Worm (Caenorhabditis elegans) whole organism, L1 larva: ENCODE results near the gene spig-1.
A peak's percentile ranks its signal among the peaks of the same experiment; 100 is the strongest.

ENCODE experiments used
- aha-1 ChIP-seq: fragments of 150-350 bp; optimal IDR thresholded peaks from 2 replicates; lab custom pipeline; 2014; ENCODE audit warnings: missing biosample characterization, missing genetic modification characterization
- ceh-63 ChIP-seq: fragments of 200-800 bp; sonication (Bioruptor generic); optimal IDR thresholded peaks from 2 replicates; lab custom pipeline; 2018; ENCODE audit warnings: mild to moderate bottlenecking, missing genetic modification characterization, missing compliant biosample characterization
- ceh-8 ChIP-seq: fragments of 200-800 bp; sonication (Bioruptor generic); optimal IDR thresholded peaks from 2 replicates; lab custom pipeline; 2018; ENCODE audit warnings: mild to moderate bottlenecking, missing genetic modification characterization, moderate library complexity, missing compliant biosample characterization
- ceh-90 ChIP-seq: sonication (generic microtip); optimal IDR thresholded peaks from 2 replicates; lab custom pipeline; 2016; ENCODE audit warnings: missing genetic modification characterization, missing compliant biosample characterization
- ces-1 ChIP-seq: fragments of 150-350 bp; optimal IDR thresholded peaks from 2 replicates; lab custom pipeline; 2014; ENCODE audit warnings: missing biosample characterization, missing genetic modification reagents, missing genetic modification characterization
- dsc-1 ChIP-seq: sonication (generic microtip); optimal IDR thresholded peaks from 2 replicates; lab custom pipeline; 2016; ENCODE audit warnings: mild to moderate bottlenecking, missing genetic modification characterization, missing compliant biosample characterization
- efl-1 ChIP-seq, 4 experiments: fragments of 150-350 bp; optimal IDR thresholded peaks in 3 of 4; peaks in 1 of 4; 1 replicate in 1 of 4; 2 replicates in 3 of 4; lab custom pipeline; 2014; ENCODE audit warnings: missing biosample characterization in 2 of 4, missing genetic modification characterization in 2 of 4, missing genetic modification reagents in 2 of 4
- efl-3 ChIP-seq: fragments of 200-800 bp; sonication (Bioruptor generic); optimal IDR thresholded peaks from 2 replicates; lab custom pipeline; 2018; ENCODE audit warnings: mild to moderate bottlenecking, missing genetic modification characterization, missing compliant biosample characterization
- egl-13 ChIP-seq: sonication (generic microtip); optimal IDR thresholded peaks from 2 replicates; lab custom pipeline; 2016; ENCODE audit warnings: missing genotype, missing genetic modification reagents, missing genetic modification characterization, missing compliant biosample characterization
- egl-27 ChIP-seq, 2 experiments: fragments of 150-350 bp in 1 of 2; sonication (generic microtip); optimal IDR thresholded peaks; 3 replicates each; lab custom pipeline; 2017 to 2018; ENCODE audit warnings: missing biosample characterization in 2 of 2, missing genetic modification characterization in 2 of 2, missing genetic modification reagents in 2 of 2
- ets-5 ChIP-seq: fragments of 200-800 bp; sonication (Bioruptor generic); IDR thresholded peaks from 2 replicates; pipeline ENCODE4 v1.3.6; 2022; ENCODE audit warnings: missing genetic modification characterization, missing compliant biosample characterization
- fkh-10 ChIP-seq: sonication (generic microtip); optimal IDR thresholded peaks from 2 replicates; lab custom pipeline; 2017; ENCODE audit warnings: missing biosample characterization, missing genetic modification reagents, missing genetic modification characterization
- fkh-4 ChIP-seq: sonication (generic microtip); optimal IDR thresholded peaks from 2 replicates; lab custom pipeline; 2016; ENCODE audit warnings: missing compliant biosample characterization, missing genetic modification characterization, borderline replicate concordance
- fkh-8 ChIP-seq: sonication (generic microtip); optimal IDR thresholded peaks from 2 replicates; lab custom pipeline; 2016; ENCODE audit warnings: mild to moderate bottlenecking, missing genetic modification characterization, missing compliant biosample characterization
- jun-1 ChIP-seq: fragments of 150-350 bp; optimal IDR thresholded peaks from 2 replicates; lab custom pipeline; 2014; ENCODE audit warnings: missing biosample characterization, missing genetic modification reagents, missing genetic modification characterization
- lin-13 ChIP-seq: fragments of 150-350 bp; optimal IDR thresholded peaks from 2 replicates; lab custom pipeline; 2014; ENCODE audit warnings: missing biosample characterization, missing genetic modification reagents, missing genetic modification characterization
- lsy-2 ChIP-seq, 2 experiments: fragments of 150-350 bp; optimal IDR thresholded peaks; 2 replicates each; lab custom pipeline; 2014; ENCODE audit warnings: missing biosample characterization in 2 of 2, missing genetic modification characterization in 2 of 2
- nhr-11 ChIP-seq: fragments of 150-350 bp; optimal IDR thresholded peaks from 2 replicates; lab custom pipeline; 2014; ENCODE audit warnings: missing biosample characterization, missing genetic modification characterization
- nhr-28 ChIP-seq: fragments of 150-350 bp; optimal IDR thresholded peaks from 2 replicates; lab custom pipeline; 2014; ENCODE audit warnings: missing biosample characterization, missing genetic modification characterization
- nhr-71 ChIP-seq: sonication (generic microtip); optimal IDR thresholded peaks from 2 replicates; lab custom pipeline; 2016; ENCODE audit warnings: mild to moderate bottlenecking, missing genetic modification characterization, moderate library complexity, missing compliant biosample characterization
- nhr-77 ChIP-seq: fragments of 150-350 bp; optimal IDR thresholded peaks from 2 replicates; lab custom pipeline; 2014; ENCODE audit warnings: missing biosample characterization, missing genetic modification characterization
- pag-3 ChIP-seq: sonication (generic microtip); optimal IDR thresholded peaks from 2 replicates; lab custom pipeline; 2017; ENCODE audit warnings: missing genetic modification characterization, mild to moderate bottlenecking, missing compliant biosample characterization, antibody characterized with exemption, borderline replicate concordance; ENCODE audit not compliant: insufficient read depth
- pax-3 ChIP-seq: fragments of 200-800 bp; sonication (Bioruptor generic); optimal IDR thresholded peaks from 2 replicates; lab custom pipeline; 2018; ENCODE audit warnings: mild to moderate bottlenecking, missing genetic modification characterization, moderate library complexity, missing compliant biosample characterization
- pqm-1 ChIP-seq: sonication (generic microtip); optimal IDR thresholded peaks from 3 replicates; lab custom pipeline; 2017; ENCODE audit warnings: missing biosample characterization, missing genetic modification characterization
- rnt-1 ChIP-seq: sonication (generic microtip); optimal IDR thresholded peaks from 2 replicates; lab custom pipeline; 2016; ENCODE audit warnings: mild to moderate bottlenecking, missing genetic modification characterization, moderate library complexity, missing compliant biosample characterization
- skn-1 ChIP-seq: fragments of 150-350 bp; optimal IDR thresholded peaks from 2 replicates; lab custom pipeline; 2014; ENCODE audit warnings: missing biosample characterization, missing genetic modification characterization
- swsn-7 ChIP-seq: sonication (generic microtip); optimal IDR thresholded peaks from 2 replicates; lab custom pipeline; 2016; ENCODE audit warnings: missing genetic modification characterization, missing compliant biosample characterization
- tlp-1 ChIP-seq: fragments of 150-350 bp; optimal IDR thresholded peaks from 2 replicates; lab custom pipeline; 2014; ENCODE audit warnings: missing biosample characterization, missing genetic modification characterization
- unc-62 ChIP-seq: fragments of 150-350 bp; optimal IDR thresholded peaks from 2 replicates; lab custom pipeline; 2014; ENCODE audit warnings: missing biosample characterization, missing genetic modification reagents, missing genetic modification characterization
- unc-86 ChIP-seq: sonication (generic microtip); optimal IDR thresholded peaks from 2 replicates; lab custom pipeline; 2016; ENCODE audit warnings: missing genetic modification characterization, missing compliant biosample characterization
- xbp-1 ChIP-seq: sonication (generic microtip); optimal IDR thresholded peaks from 2 replicates; lab custom pipeline; 2016; ENCODE audit warnings: missing genetic modification characterization, missing compliant biosample characterization
- zag-1 ChIP-seq: fragments of 150-350 bp; optimal IDR thresholded peaks from 2 replicates; lab custom pipeline; 2014; ENCODE audit warnings: missing biosample characterization, missing genetic modification characterization
- zip-4 ChIP-seq: fragments of 200-800 bp; sonication (Bioruptor generic); optimal IDR thresholded peaks from 2 replicates; lab custom pipeline; 2018; ENCODE audit warnings: mild to moderate bottlenecking, missing genetic modification characterization, moderate library complexity, missing compliant biosample characterization

Gene spig-1

DNA sequence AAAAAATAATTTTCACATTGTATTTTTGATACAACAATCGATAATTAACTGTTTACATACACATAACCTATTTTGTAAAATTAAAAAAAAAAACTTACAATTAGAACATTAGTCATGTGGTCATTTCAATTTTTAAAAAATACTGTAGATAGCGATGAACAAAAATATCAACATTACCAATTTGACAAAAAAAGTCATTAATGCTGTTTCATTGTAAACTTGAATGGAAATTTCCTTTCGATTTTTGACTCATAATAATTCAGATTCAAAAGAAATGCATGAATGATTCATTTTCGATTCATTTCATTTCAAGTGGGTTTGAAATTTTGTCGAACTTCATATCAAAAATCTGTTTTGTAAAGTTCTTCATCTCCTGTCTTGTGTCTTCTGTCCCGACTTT, 42.1 kb upstream of the spig-1 start, which contains the start of gene C33G8.2:
Gene C33G8.2, plus strand, starts transcription at position 301 of the 400 bp plus-strand sequence.
- TF ChIP-seq efl-1 (optimal IDR thresholded peaks at IDR 0.05; lab: Kevin White, UChicago) (no peak), efl-1 (GFP tag; optimal IDR thresholded peaks at IDR 0.05 in 1 of 2; lab: Kevin White, UChicago) (peak in 1 of 2 experiments; percentile 31), egl-27 (tag; optimal IDR thresholded peaks at IDR 0.05; lab: Kevin White, UChicago) (no peak)

DNA sequence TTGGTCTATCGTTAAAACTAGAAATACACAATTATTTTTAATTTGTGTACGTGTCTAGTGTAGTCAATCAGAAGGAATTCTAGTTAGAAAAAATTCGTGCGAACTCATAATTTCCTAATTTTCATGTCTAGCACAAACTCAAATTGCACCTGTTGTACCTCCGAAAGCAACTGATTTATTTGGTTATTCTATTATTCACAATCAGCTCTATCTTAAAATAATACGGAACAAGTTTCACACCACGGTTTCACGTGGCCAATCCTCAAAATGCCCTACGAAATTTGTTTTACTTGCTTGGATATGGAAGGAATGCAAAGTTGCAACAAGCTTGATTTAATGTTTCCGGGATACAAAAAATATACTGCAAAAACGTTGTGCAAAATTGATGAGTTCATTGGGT, 38.9 kb upstream of the spig-1 start, which contains the start of gene srw-127:
Gene srw-127, plus strand, starts transcription at position 301 of the 400 bp plus-strand sequence.
- TF ChIP-seq tlp-1 (tag; lab: Kevin White, UChicago): no peak
- no peak for TF ChIP-seq nhr-28 (tag; lab: Kevin White, UChicago)
- no peak for TF ChIP-seq efl-1 (optimal IDR thresholded peaks at IDR 0.05; lab: Kevin White, UChicago)
- TF ChIP-seq efl-1 (GFP tag; optimal IDR thresholded peaks at IDR 0.05 in 1 of 2; lab: Kevin White, UChicago): no peak
- no peak for TF ChIP-seq lin-13 (GFP tag; lab: Kevin White, UChicago)
- no peak for TF ChIP-seq ces-1 (GFP tag; lab: Kevin White, UChicago)

DNA sequence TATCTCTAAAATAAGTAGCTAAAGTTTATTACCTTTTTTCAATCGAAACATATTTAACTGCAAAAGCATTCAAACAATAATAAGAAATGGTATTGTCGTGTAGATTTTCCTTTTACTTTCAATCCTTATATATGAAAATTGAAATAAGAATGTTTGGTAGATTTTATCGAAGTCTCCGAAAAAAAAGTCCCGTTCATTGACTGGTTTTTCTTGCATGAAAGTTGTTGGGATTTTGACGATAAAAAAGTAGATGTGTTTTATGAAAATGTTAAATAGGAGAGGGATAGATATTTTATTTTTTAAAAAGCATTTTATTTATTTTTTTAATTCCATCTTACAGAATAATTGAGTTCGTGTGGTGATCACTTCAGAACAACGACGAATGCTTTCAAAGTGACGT, 35.6 kb upstream of the spig-1 start, which contains the start of gene C33G8.13:
Gene C33G8.13, minus strand, starts transcription at position 101 of the 400 bp plus-strand sequence.
- TF ChIP-seq skn-1 (no peak), unc-62 (no peak), nhr-77 (tag; lab: Kevin White, UChicago) (no peak), egl-13 (tag; lab: Kevin White, UChicago) (no peak), fkh-10 (GFP tag; lab: Kevin White, UChicago) (no peak)

DNA sequence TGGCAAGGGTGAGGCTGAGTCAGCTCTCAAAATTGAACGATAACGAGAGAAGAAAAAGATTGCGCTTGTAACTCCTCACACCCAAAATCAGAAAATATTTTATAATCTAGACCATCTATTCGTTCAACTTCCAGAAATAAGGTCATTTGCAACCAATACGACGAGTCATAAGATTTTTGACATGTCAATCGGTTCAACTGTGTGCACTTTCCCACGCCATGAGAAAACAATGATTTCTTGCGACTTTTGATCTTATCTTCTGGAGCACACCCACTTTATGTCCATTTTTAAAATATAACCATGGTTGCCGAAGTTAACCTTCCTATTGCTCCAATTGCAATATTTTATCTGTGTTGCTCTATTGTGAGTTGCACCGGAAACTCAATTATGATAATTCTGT, 34.5 kb upstream of the spig-1 start, which contains the start of gene srsx-32:
Gene srsx-32, plus strand, starts transcription at position 301 of the 400 bp plus-strand sequence.
- TF ChIP-seq zag-1 (tag; lab: Kevin White, UChicago) (no peak), jun-1 (tag; lab: Kevin White, UChicago) (no peak), nhr-77 (tag; lab: Kevin White, UChicago) (no peak), ets-5 (no peak), pqm-1 (no peak), unc-86 (tag; lab: Kevin White, UChicago) (no peak), zip-4 (GFP tag; lab: Kevin White, UChicago) (no peak), efl-3 (GFP tag; lab: Kevin White, UChicago) (no peak), efl-1 (optimal IDR thresholded peaks at IDR 0.05; lab: Kevin White, UChicago) (no peak), efl-1 (GFP tag; optimal IDR thresholded peaks at IDR 0.05 in 1 of 2; lab: Kevin White, UChicago) (no peak), swsn-7 (tag; lab: Kevin White, UChicago) (no peak), ceh-90 (tag; lab: Kevin White, UChicago) (no peak), egl-27 (tag; optimal IDR thresholded peaks at IDR 0.05; lab: Kevin White, UChicago) (no peak), pag-3 (tag; lab: Kevin White, UChicago) (no peak), ceh-63 (no peak)

DNA sequence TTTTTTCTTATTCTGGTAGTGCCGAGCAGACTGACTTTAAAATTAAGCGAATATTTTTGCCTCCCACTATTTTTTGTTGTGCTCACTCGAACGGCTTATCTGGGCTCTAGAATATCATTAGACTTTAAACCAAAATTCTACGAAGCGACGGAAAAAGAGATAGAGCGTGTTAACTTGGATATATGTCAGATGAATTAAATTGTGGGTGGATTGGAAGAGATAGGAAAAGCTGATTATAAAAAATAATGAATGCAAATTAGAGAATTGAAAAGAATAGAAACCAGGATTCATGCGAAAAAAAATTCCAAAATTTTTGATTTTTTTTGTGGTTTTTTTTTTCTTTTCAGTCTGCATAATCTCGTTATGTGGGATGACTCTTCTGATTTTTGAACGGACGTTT, 29.7 kb upstream of the spig-1 start, which contains the start of gene F20A1.4:
Gene F20A1.4, minus strand, starts transcription at position 101 of the 400 bp plus-strand sequence.
- TF ChIP-seq rnt-1 (tag; lab: Kevin White, UChicago) (no peak), dsc-1 (peak; percentile 76)

DNA sequence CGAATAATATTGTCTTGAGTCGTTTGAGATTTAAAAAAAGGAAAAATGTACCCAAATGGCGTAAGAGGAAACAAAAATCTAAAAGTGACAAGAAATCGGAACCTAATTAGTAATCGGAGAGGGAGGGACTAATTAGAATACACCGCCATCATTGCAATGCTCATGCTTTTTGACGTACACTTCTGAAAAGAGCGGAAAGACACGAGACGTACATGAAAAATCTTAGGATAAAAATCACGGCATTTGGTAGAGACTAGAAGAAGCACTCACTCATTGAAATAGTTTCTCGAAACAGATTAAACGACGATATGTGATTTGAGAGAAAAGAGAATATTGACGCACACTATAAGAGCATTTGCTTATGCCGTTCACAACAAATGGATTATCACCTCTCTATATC, 28.5 kb upstream of the spig-1 start:
- peak; percentile 19 for TF ChIP-seq fkh-8 (tag; lab: Kevin White, UChicago)
- TF ChIP-seq dsc-1: peak; percentile 96
- peak; percentile 54 for TF ChIP-seq pax-3
- TF ChIP-seq xbp-1 (tag; lab: Kevin White, UChicago): no peak
- peak; percentile 49 for TF ChIP-seq fkh-4 (tag; lab: Kevin White, UChicago)
- TF ChIP-seq nhr-71 (tag; lab: Kevin White, UChicago): no peak
- TF ChIP-seq egl-13 (tag; lab: Kevin White, UChicago): peak; percentile 41
- no peak for TF ChIP-seq aha-1
- peak; percentile 29 for TF ChIP-seq nhr-11 (tag; lab: Kevin White, UChicago)
- no peak for TF ChIP-seq unc-86 (tag; lab: Kevin White, UChicago)
- TF ChIP-seq pag-3 (tag; lab: Kevin White, UChicago): no peak
- peak; percentile 15 for TF ChIP-seq ceh-8
- TF ChIP-seq lsy-2 (tag; optimal IDR thresholded peaks at IDR 0.05; lab: Kevin White, UChicago): no peak
